Worm (Caenorhabditis elegans) whole organism, L2 larva: ENCODE data around the gene C17F4.3.
"Not testable (repeated sequence)": the region's sequence is repeated elsewhere in the genome, so short reads cannot be mapped to it uniquely, and the experiment has no call there.

Experiments used
- C34F6.9 ChIP-seq: fragments of 150-350 bp; optimal IDR thresholded peaks from 2 replicates; lab custom pipeline; 2014; ENCODE audit warnings: missing biosample characterization, missing genetic modification characterization
- F13H6.1 ChIP-seq: sonication (generic microtip); optimal IDR thresholded peaks from 2 replicates; lab custom pipeline; 2016; ENCODE audit warnings: missing genetic modification characterization, missing compliant biosample characterization
- R02D3.7 ChIP-seq: fragments of 150-350 bp; optimal IDR thresholded peaks from 2 replicates; lab custom pipeline; 2014; ENCODE audit warnings: missing biosample characterization, missing genetic modification characterization
- Y55F3AM.14 ChIP-seq: fragments of 200-800 bp; sonication (Bioruptor generic); optimal IDR thresholded peaks from 2 replicates; lab custom pipeline; 2018; ENCODE audit warnings: mild to moderate bottlenecking, missing genetic modification characterization, missing compliant biosample characterization
- ZK546.5 ChIP-seq: sonication (generic microtip); optimal IDR thresholded peaks from 2 replicates; lab custom pipeline; 2017; ENCODE audit warnings: missing biosample characterization, missing genetic modification characterization
- alr-1 ChIP-seq: fragments of 150-350 bp; optimal IDR thresholded peaks from 2 replicates; lab custom pipeline; 2014; ENCODE audit warnings: missing biosample characterization, missing genetic modification characterization
- ama-1 ChIP-seq: fragments of 150-350 bp; optimal IDR thresholded peaks from 2 replicates; lab custom pipeline; 2018; ENCODE audit warnings: inconsistent platforms
- blmp-1 ChIP-seq: sonication (generic microtip); optimal IDR thresholded peaks from 2 replicates; lab custom pipeline; 2017; ENCODE audit warnings: missing genetic modification characterization, mild to moderate bottlenecking, missing compliant biosample characterization, antibody characterized with exemption, moderate library complexity; ENCODE audit not compliant: insufficient read depth
- ceh-82 ChIP-seq: fragments of 150-350 bp; optimal IDR thresholded peaks from 2 replicates; lab custom pipeline; 2014; ENCODE audit warnings: missing biosample characterization, missing genetic modification characterization
- crh-2 ChIP-seq: sonication (generic microtip); optimal IDR thresholded peaks from 2 replicates; lab custom pipeline; 2017; ENCODE audit warnings: missing biosample characterization, missing genetic modification characterization
- dmd-4 ChIP-seq: sonication (generic microtip); optimal IDR thresholded peaks from 2 replicates; lab custom pipeline; 2017; ENCODE audit warnings: missing biosample characterization, missing genetic modification characterization
- elt-1 ChIP-seq: fragments of 150-350 bp; optimal IDR thresholded peaks from 2 replicates; lab custom pipeline; 2014; ENCODE audit warnings: missing biosample characterization, missing genetic modification characterization
- elt-3 ChIP-seq: sonication (generic microtip); optimal IDR thresholded peaks from 2 replicates; lab custom pipeline; 2017; ENCODE audit warnings: missing biosample characterization, missing genetic modification characterization
- fos-1 ChIP-seq: fragments of 150-350 bp; optimal IDR thresholded peaks from 2 replicates; lab custom pipeline; 2014; ENCODE audit warnings: missing biosample characterization, missing genetic modification characterization
- gmeb-1 ChIP-seq: fragments of 150-350 bp; optimal IDR thresholded peaks from 2 replicates; lab custom pipeline; 2014; ENCODE audit warnings: missing biosample characterization, missing genetic modification characterization
- lin-11 ChIP-seq: fragments of 150-350 bp; sonication (generic microtip); optimal IDR thresholded peaks from 2 replicates; lab custom pipeline; 2014; ENCODE audit warnings: missing biosample characterization, missing genetic modification characterization, inconsistent platforms, mixed read lengths
- lin-13 ChIP-seq: fragments of 150-350 bp; optimal IDR thresholded peaks from 2 replicates; lab custom pipeline; 2014; ENCODE audit warnings: missing biosample characterization, missing genetic modification reagents, missing genetic modification characterization
- lin-39 ChIP-seq: fragments of 150-350 bp; optimal IDR thresholded peaks from 2 replicates; lab custom pipeline; 2014; ENCODE audit warnings: missing biosample characterization, missing genetic modification reagents, missing genetic modification characterization
- lsy-2 ChIP-seq, 2 experiments: fragments of 150-350 bp in 1 of 2; sonication (generic microtip) in 1 of 2; optimal IDR thresholded peaks; 2 replicates each; lab custom pipeline; 2014 to 2017; ENCODE audit warnings: missing biosample characterization in 2 of 2, missing genetic modification characterization in 2 of 2
- mbf-1 ChIP-seq: sonication (generic microtip); optimal IDR thresholded peaks from 2 replicates; lab custom pipeline; 2017; ENCODE audit warnings: missing biosample characterization, missing genetic modification characterization
- mdl-1 ChIP-seq, 2 experiments: fragments of 150-350 bp in 1 of 2; sonication (generic microtip) in 1 of 2; optimal IDR thresholded peaks; 2 replicates each; lab custom pipeline; 2017; ENCODE audit warnings: missing biosample characterization in 2 of 2, missing genetic modification characterization in 2 of 2
- nhr-10 ChIP-seq: sonication (generic microtip); optimal IDR thresholded peaks from 2 replicates; lab custom pipeline; 2017; ENCODE audit warnings: missing biosample characterization, missing genetic modification characterization
- nhr-11 ChIP-seq: fragments of 150-350 bp; optimal IDR thresholded peaks from 2 replicates; lab custom pipeline; 2014; ENCODE audit warnings: missing biosample characterization, missing genetic modification characterization
- nhr-12 ChIP-seq: fragments of 150-350 bp; optimal IDR thresholded peaks from 2 replicates; lab custom pipeline; 2014; ENCODE audit warnings: missing biosample characterization, missing genetic modification characterization
- nhr-129 ChIP-seq: fragments of 150-350 bp; optimal IDR thresholded peaks from 2 replicates; lab custom pipeline; 2014; ENCODE audit warnings: missing biosample characterization, missing genetic modification characterization
- nhr-23 ChIP-seq: fragments of 150-350 bp; optimal IDR thresholded peaks from 2 replicates; lab custom pipeline; 2014; ENCODE audit warnings: missing biosample characterization, missing genetic modification reagents, missing genetic modification characterization
- nhr-237 ChIP-seq: fragments of 150-350 bp; optimal IDR thresholded peaks from 2 replicates; lab custom pipeline; 2014; ENCODE audit warnings: missing biosample characterization, missing genetic modification characterization
- nhr-25 ChIP-seq: fragments of 150-350 bp; sonication (generic microtip); optimal IDR thresholded peaks from 3 replicates; lab custom pipeline; 2014; ENCODE audit warnings: missing biosample characterization, missing genetic modification characterization
- nhr-6 ChIP-seq: fragments of 150-350 bp; optimal IDR thresholded peaks from 2 replicates; lab custom pipeline; 2014; ENCODE audit warnings: missing biosample characterization, missing genetic modification characterization
- skn-1 ChIP-seq: sonication (generic microtip); optimal IDR thresholded peaks from 2 replicates; lab custom pipeline; 2017; ENCODE audit warnings: missing biosample characterization, missing genetic modification characterization
- sma-3 ChIP-seq: sonication (generic microtip); optimal IDR thresholded peaks from 2 replicates; lab custom pipeline; 2016; ENCODE audit warnings: missing genetic modification reagents, missing genetic modification characterization, missing compliant biosample characterization
- sma-9 ChIP-seq, 2 experiments: fragments of 150-350 bp in 1 of 2; sonication (generic microtip) in 1 of 2; optimal IDR thresholded peaks; 2 replicates each; lab custom pipeline; 2014 to 2016; ENCODE audit warnings: missing genetic modification characterization in 2 of 2, mild to moderate bottlenecking in 1 of 2, missing biosample characterization in 1 of 2, missing compliant biosample characterization in 1 of 2, missing genetic modification reagents in 1 of 2, moderate library complexity in 1 of 2
- unc-39 ChIP-seq: fragments of 150-350 bp; optimal IDR thresholded peaks from 2 replicates; lab custom pipeline; 2014; ENCODE audit warnings: missing biosample characterization, missing genetic modification characterization
- unc-55 ChIP-seq: fragments of 150-350 bp; sonication (generic microtip); optimal IDR thresholded peaks from 3 replicates; lab custom pipeline; 2014; ENCODE audit warnings: missing biosample characterization, missing genetic modification reagents, missing genetic modification characterization
- unc-62 ChIP-seq: fragments of 150-350 bp; optimal IDR thresholded peaks from 2 replicates; lab custom pipeline; 2014; ENCODE audit warnings: missing biosample characterization, missing genetic modification reagents, missing genetic modification characterization
- zag-1 ChIP-seq: fragments of 150-350 bp; optimal IDR thresholded peaks from 2 replicates; lab custom pipeline; 2014; ENCODE audit warnings: missing biosample characterization, missing genetic modification characterization
- ztf-1 ChIP-seq: fragments of 200-800 bp; sonication (Bioruptor generic); conservative IDR thresholded peaks from 2 replicates; pipeline ENCODE4 v1.3.6; 2022; ENCODE audit warnings: missing genetic modification characterization, missing compliant biosample characterization
- ztf-11 ChIP-seq: sonication (generic microtip); optimal IDR thresholded peaks from 2 replicates; lab custom pipeline; 2017; ENCODE audit warnings: missing biosample characterization, missing genetic modification characterization
- ztf-4 ChIP-seq: fragments of 150-350 bp; optimal IDR thresholded peaks from 2 replicates; lab custom pipeline; 2014; ENCODE audit warnings: missing biosample characterization, missing genetic modification characterization

Gene C17F4.3

ce11 chrII:3240207-3240606, at the start of gene C17F4.3:
Gene C17F4.3 (plus strand): TSS chrII:3240507.
- no peak for TF ChIP-seq nhr-129
- no peak for TF ChIP-seq unc-62
- no peak for TF ChIP-seq lin-11 (tag; lab: Kevin White, UChicago)
- TF ChIP-seq R02D3.7 (tag; lab: Kevin White, UChicago): no peak
- no peak for TF ChIP-seq nhr-11 (tag; lab: Kevin White, UChicago)
- TF ChIP-seq lsy-2 (tag; optimal IDR thresholded peaks at IDR 0.05; lab: Kevin White, UChicago): no peak
- TF ChIP-seq ztf-1 (GFP tag; lab: Robert Waterston, UW): no peak
- TF ChIP-seq ZK546.5 (tag; lab: Kevin White, UChicago): no peak
- TF ChIP-seq alr-1 (tag; lab: Kevin White, UChicago): no peak
- TF ChIP-seq zag-1: no peak
- no peak for TF ChIP-seq elt-1 (tag; lab: Kevin White, UChicago)
- TF ChIP-seq gmeb-1 (tag; lab: Kevin White, UChicago): no peak
- TF ChIP-seq C34F6.9: no peak
- TF ChIP-seq elt-3: no peak
- no peak for TF ChIP-seq ama-1 (lab: Kevin White, UChicago)
- no peak for TF ChIP-seq mbf-1
- no peak for TF ChIP-seq dmd-4 (tag; lab: Kevin White, UChicago)
- no peak for TF ChIP-seq fos-1 (tag; lab: Kevin White, UChicago)
- TF ChIP-seq sma-3: no peak
- TF ChIP-seq Y55F3AM.14 (GFP tag; lab: Kevin White, UChicago): no peak

- TF ChIP-seq skn-1 (tag; lab: Kevin White, UChicago); lsy-2 (tag; optimal IDR thresholded peaks at IDR 0.05; lab: Kevin White, UChicago); nhr-237 (tag; lab: Kevin White, UChicago): not testable (repeated sequence)
Observed at ce11 chrII:3191544-3191943, 48.8 kb upstream of the C17F4.3 start, which contains the start of gene Y27F2A.9. Gene Y27F2A.9 (minus strand): TSS chrII:3191644.

- TF ChIP-seq blmp-1 (tag; lab: Kevin White, UChicago) (no peak), nhr-11 (tag; lab: Kevin White, UChicago) (no peak), nhr-10 (tag; lab: Kevin White, UChicago) (no peak), lin-13 (GFP tag; lab: Kevin White, UChicago) (no peak), elt-3 (no peak), crh-2 (tag; lab: Kevin White, UChicago) (no peak), ztf-4 (tag; lab: Kevin White, UChicago) (no peak), ztf-11 (tag; lab: Kevin White, UChicago) (no peak), R02D3.7 (tag; lab: Kevin White, UChicago) (no peak), zag-1 (no peak), ceh-82 (tag; lab: Kevin White, UChicago) (no peak), ztf-1 (GFP tag; lab: Robert Waterston, UW) (no peak), nhr-12 (no peak), nhr-237 (tag; lab: Kevin White, UChicago) (no peak), skn-1 (tag; lab: Kevin White, UChicago) (no peak), gmeb-1 (tag; lab: Kevin White, UChicago) (no peak), nhr-25 (tag; lab: Kevin White, UChicago) (no peak), nhr-6 (no peak), ama-1 (lab: Kevin White, UChicago) (no peak)
Observed at ce11 chrII:3195739-3196138, 44.6 kb upstream of the C17F4.3 start.

- TF ChIP-seq skn-1 (tag; lab: Kevin White, UChicago) (no peak), unc-55 (GFP tag; lab: Kevin White, UChicago) (no peak), unc-39 (tag; lab: Kevin White, UChicago) (no peak), nhr-25 (tag; lab: Kevin White, UChicago) (no peak), mdl-1 (tag; optimal IDR thresholded peaks at IDR 0.05; lab: Kevin White, UChicago) (no peak), F13H6.1 (no peak), lin-11 (tag; lab: Kevin White, UChicago) (no peak), nhr-6 (no peak), nhr-23 (no peak), sma-9 (GFP tag; optimal IDR thresholded peaks at IDR 0.05; lab: Kevin White, UChicago) (no peak), sma-9 (tag; optimal IDR thresholded peaks at IDR 0.05; lab: Kevin White, UChicago) (no peak), dmd-4 (tag; lab: Kevin White, UChicago) (no peak), ZK546.5 (tag; lab: Kevin White, UChicago) (no peak), elt-3 (no peak), unc-62 (no peak), alr-1 (tag; lab: Kevin White, UChicago) (no peak), blmp-1 (tag; lab: Kevin White, UChicago) (no peak), lin-39 (no peak), sma-3 (no peak), ztf-4 (tag; lab: Kevin White, UChicago) (no peak)
- TF ChIP-seq, all 48 proteins: peak for 0
Observed at ce11 chrII:3196966-3197365, 43.3 kb upstream of the C17F4.3 start, which contains the start of gene gcy-15. Gene gcy-15 (minus strand): TSS chrII:3197066.
